Fruit fly (Drosophila melanogaster) whole organism, embryonic: ENCODE measurements around the gene Sfp33A2.

Source experiments
- CG3847 ChIP-seq: fragments of 200-800 bp; sonication (Bioruptor generic); IDR thresholded peaks from 2 replicates; pipeline ENCODE4 v1.3.6; 2022; ENCODE audit warnings: missing biosample characterization, missing genetic modification characterization
- CG4730 ChIP-seq: fragments of 200-800 bp; sonication (Bioruptor generic); IDR thresholded peaks from 2 replicates; pipeline ENCODE4 v1.3.6; 2022; ENCODE audit warnings: missing biosample characterization, missing genetic modification characterization
- CG7745 ChIP-seq: fragments of 200-800 bp; sonication (Bioruptor generic); optimal IDR thresholded peaks from 2 replicates; lab custom pipeline; 2018; ENCODE audit warnings: missing biosample characterization, mild to moderate bottlenecking, missing genetic modification characterization, moderate library complexity
- MBD-R2 ChIP-seq: fragments of 200-800 bp; sonication (Bioruptor generic); IDR thresholded peaks from 2 replicates; pipeline ENCODE4 v1.3.6; 2022; ENCODE audit warnings: missing biosample characterization, missing genetic modification characterization
- Sin3A ChIP-seq: fragments of >200 bp; optimal IDR thresholded peaks from 2 replicates; lab custom pipeline; 2018
- ab ChIP-seq: fragments of 200-800 bp; sonication (Bioruptor generic); optimal IDR thresholded peaks from 2 replicates; lab custom pipeline; 2016; ENCODE audit warnings: missing biosample characterization, missing genetic modification characterization
- az2 ChIP-seq: fragments of 200-800 bp; sonication (Bioruptor generic); optimal IDR thresholded peaks from 3 replicates; lab custom pipeline; 2016; ENCODE audit warnings: missing biosample characterization, missing genetic modification characterization
- bigmax ChIP-seq: fragments of 200-800 bp; sonication (Bioruptor generic); optimal IDR thresholded peaks from 2 replicates; lab custom pipeline; 2018; ENCODE audit warnings: missing biosample characterization, mild to moderate bottlenecking, missing genetic modification characterization
- chn ChIP-seq: fragments of 200-800 bp; sonication (Bioruptor generic); optimal IDR thresholded peaks from 2 replicates; lab custom pipeline; 2016; ENCODE audit warnings: missing biosample characterization, missing genetic modification characterization
- dmrt11E ChIP-seq: fragments of 200-800 bp; sonication (Bioruptor generic); optimal IDR thresholded peaks from 3 replicates; lab custom pipeline; 2018; ENCODE audit warnings: missing biosample characterization, mild to moderate bottlenecking, missing genetic modification characterization, moderate library complexity

dm6 chr2L:11816376-11816775 lies 21.1 kb upstream of the Sfp33A2 start:
- TF ChIP-seq CG3847 (GFP tag; lab: Robert Waterston, UW) (peak; percentile 61), Sin3A (lab: Kevin White, UChicago) (no peak), MBD-R2 (GFP tag; lab: Robert Waterston, UW) (peak; percentile 57; the same call in 1 of the 2 replicates), az2 (GFP tag; lab: Kevin White, UChicago) (peak; percentile 95), ab (GFP tag; lab: Kevin White, UChicago) (peak; percentile 38), CG7745 (tag; lab: Kevin White, UChicago) (no peak), bigmax (GFP tag; lab: Kevin White, UChicago) (peak; percentile 83), chn (GFP tag; lab: Kevin White, UChicago) (peak; percentile 93), CG4730 (GFP tag; lab: Robert Waterston, UW) (peak; percentile 85), dmrt11E (tag; lab: Kevin White, UChicago) (peak; percentile 93)
